Worm (Caenorhabditis elegans) whole organism, young adult: ENCODE measurements around the gene pch-2.

ENCODE experiments used
- B0035.1 ChIP-seq: sonication (generic microtip); optimal IDR thresholded peaks from 2 replicates; lab custom pipeline; 2016; ENCODE audit warnings: missing genetic modification characterization, mild to moderate bottlenecking, missing compliant biosample characterization, missing genotype, missing genetic modification reagents
- C06A6.2 ChIP-seq: fragments of 200-800 bp; sonication (Bioruptor generic); conservative IDR thresholded peaks from 2 replicates; pipeline ENCODE4 v1.3.6; 2022; ENCODE audit warnings: missing genetic modification characterization, missing compliant biosample characterization
- C17E4.6 ChIP-seq: fragments of 200-800 bp; sonication (Bioruptor generic); IDR thresholded peaks from 2 replicates; pipeline ENCODE4 v1.3.6; 2022; ENCODE audit warnings: missing genetic modification reagents, missing genetic modification characterization, missing compliant biosample characterization
- F10E7.11 ChIP-seq: sonication (generic microtip); optimal IDR thresholded peaks from 2 replicates; lab custom pipeline; 2017; ENCODE audit warnings: mild to moderate bottlenecking, missing genetic modification characterization, moderate library complexity, missing compliant biosample characterization
- F39B2.1 ChIP-seq: fragments of 200-800 bp; sonication (Bioruptor generic); IDR thresholded peaks from 2 replicates; pipeline ENCODE4 v1.3.6; 2022; ENCODE audit warnings: missing genetic modification reagents, missing genetic modification characterization, missing compliant biosample characterization
- Y67H2A.10 ChIP-seq: fragments of 200-800 bp; sonication (Bioruptor generic); conservative IDR thresholded peaks from 2 replicates; pipeline ENCODE4 v1.3.6; 2022; ENCODE audit warnings: missing genetic modification reagents, missing genetic modification characterization, missing compliant biosample characterization
- Y79H2A.3 ChIP-seq: fragments of 200-800 bp; sonication (Bioruptor generic); conservative IDR thresholded peaks from 2 replicates; pipeline ENCODE4 v1.3.6; 2022; ENCODE audit warnings: missing genetic modification reagents, missing genetic modification characterization, missing compliant biosample characterization
- Y95B8A.8 ChIP-seq: fragments of 200-800 bp; sonication (Bioruptor generic); IDR thresholded peaks from 2 replicates; pipeline ENCODE4 v1.3.6; 2022; ENCODE audit warnings: missing genetic modification reagents, missing genetic modification characterization, missing compliant biosample characterization
- athp-1 ChIP-seq: sonication (generic microtip); optimal IDR thresholded peaks from 2 replicates; lab custom pipeline; 2017; ENCODE audit warnings: mild to moderate bottlenecking, missing genetic modification characterization, missing compliant biosample characterization
- attf-3 ChIP-seq: fragments of 200-800 bp; sonication (Bioruptor generic); conservative IDR thresholded peaks from 2 replicates; pipeline ENCODE4 v1.3.6; 2022; ENCODE audit warnings: missing genetic modification reagents, missing genetic modification characterization, missing compliant biosample characterization
- bed-1 ChIP-seq: fragments of 200-800 bp; sonication (Bioruptor generic); IDR thresholded peaks from 2 replicates; pipeline ENCODE4 v1.3.6; 2022; ENCODE audit warnings: missing genetic modification reagents, missing genetic modification characterization, missing compliant biosample characterization
- cebp-1 ChIP-seq, 2 experiments: fragments of 200-800 bp in 1 of 2; sonication (Bioruptor generic) in 1 of 2; sonication (generic microtip) in 1 of 2; IDR thresholded peaks in 1 of 2; optimal IDR thresholded peaks in 1 of 2; 2 replicates each; pipeline versions ENCODE4 v1.3.6 to Lab custom; 2017 to 2022; ENCODE audit warnings: missing compliant biosample characterization in 2 of 2, missing genetic modification characterization in 2 of 2, mild to moderate bottlenecking in 1 of 2, missing genetic modification reagents in 1 of 2, moderate library complexity in 1 of 2
- die-1 ChIP-seq: sonication (generic microtip); optimal IDR thresholded peaks from 2 replicates; lab custom pipeline; 2016; ENCODE audit warnings: missing genotype, mild to moderate bottlenecking, missing genetic modification characterization, missing compliant biosample characterization
- dpl-1 ChIP-seq: fragments of 150-350 bp; optimal IDR thresholded peaks from 2 replicates; lab custom pipeline; 2014; ENCODE audit warnings: missing biosample characterization, missing genetic modification reagents, missing genetic modification characterization
- efl-1 ChIP-seq: fragments of 150-350 bp; optimal IDR thresholded peaks from 2 replicates; lab custom pipeline; 2014; ENCODE audit warnings: missing biosample characterization, missing genetic modification reagents, missing genetic modification characterization
- egl-18 ChIP-seq: fragments of 200-800 bp; sonication (Bioruptor generic); IDR thresholded peaks from 2 replicates; pipeline ENCODE4 v1.3.6; 2022; ENCODE audit warnings: missing genetic modification reagents, missing genetic modification characterization, missing compliant biosample characterization
- ets-4 ChIP-seq: fragments of 200-800 bp; sonication (Bioruptor generic); optimal IDR thresholded peaks from 2 replicates; lab custom pipeline; 2018; ENCODE audit warnings: mild to moderate bottlenecking, missing genetic modification characterization, missing compliant biosample characterization
- fkh-3 ChIP-seq: sonication (generic microtip); optimal IDR thresholded peaks from 2 replicates; lab custom pipeline; 2016; ENCODE audit warnings: mild to moderate bottlenecking, missing genetic modification characterization, missing compliant biosample characterization
- gei-17 ChIP-seq: fragments of 200-800 bp; sonication (Bioruptor generic); optimal IDR thresholded peaks from 2 replicates; lab custom pipeline; 2018; ENCODE audit warnings: mild to moderate bottlenecking, missing genetic modification characterization, missing compliant biosample characterization
- him-1 ChIP-seq: sonication (generic microtip); optimal IDR thresholded peaks from 2 replicates; lab custom pipeline; 2016; ENCODE audit warnings: missing genotype, missing genetic modification reagents, missing genetic modification characterization, missing compliant biosample characterization
- hlh-12 ChIP-seq: sonication (generic microtip); optimal IDR thresholded peaks from 2 replicates; lab custom pipeline; 2016; ENCODE audit warnings: missing genetic modification characterization, missing compliant biosample characterization
- lin-26 ChIP-seq: fragments of 200-800 bp; sonication (Bioruptor generic); IDR thresholded peaks from 2 replicates; pipeline ENCODE4 v1.3.6; 2022; ENCODE audit warnings: missing genetic modification reagents, missing genetic modification characterization, missing compliant biosample characterization
- lin-35 ChIP-seq, 3 experiments: fragments of 150-350 bp in 2 of 3; sonication (generic microtip) in 1 of 3; optimal IDR thresholded peaks; 2 replicates each; lab custom pipeline; 2014 to 2018; ENCODE audit warnings: missing biosample characterization in 3 of 3, missing genetic modification characterization in 3 of 3, missing genetic modification reagents in 3 of 3
- lin-40 ChIP-seq: sonication (generic microtip); optimal IDR thresholded peaks from 2 replicates; lab custom pipeline; 2016; ENCODE audit warnings: missing genetic modification characterization, mild to moderate bottlenecking, missing compliant biosample characterization, missing genotype, missing genetic modification reagents
- lin-54 ChIP-seq: fragments of 200-800 bp; sonication (Bioruptor generic); optimal IDR thresholded peaks from 2 replicates; lab custom pipeline; 2018; ENCODE audit warnings: mild to moderate bottlenecking, missing genetic modification characterization, missing compliant biosample characterization
- lsy-27 ChIP-seq: sonication (generic microtip); optimal IDR thresholded peaks from 2 replicates; lab custom pipeline; 2017; ENCODE audit warnings: missing genetic modification characterization, mild to moderate bottlenecking, missing compliant biosample characterization, antibody characterized with exemption, missing genotype, borderline replicate concordance; ENCODE audit not compliant: insufficient read depth
- madf-10 ChIP-seq: sonication (generic microtip); optimal IDR thresholded peaks from 2 replicates; lab custom pipeline; 2016; ENCODE audit warnings: mild to moderate bottlenecking, missing genetic modification characterization, missing compliant biosample characterization
- madf-8 ChIP-seq: fragments of 200-800 bp; sonication (Bioruptor generic); conservative IDR thresholded peaks from 2 replicates; pipeline ENCODE4 v1.3.6; 2022; ENCODE audit warnings: missing genetic modification reagents, missing genetic modification characterization, missing compliant biosample characterization
- mcd-1 ChIP-seq: fragments of 200-800 bp; sonication (Bioruptor generic); IDR thresholded peaks from 2 replicates; pipeline ENCODE4 v1.3.6; 2022; ENCODE audit warnings: missing genetic modification reagents, missing genetic modification characterization, missing compliant biosample characterization
- mes-4 ChIP-seq: sonication (generic microtip); optimal IDR thresholded peaks from 2 replicates; lab custom pipeline; 2016; ENCODE audit warnings: missing genotype, missing genetic modification characterization, missing compliant biosample characterization
- nfya-1 ChIP-seq: sonication (generic microtip); optimal IDR thresholded peaks from 2 replicates; lab custom pipeline; 2017; ENCODE audit warnings: antibody characterized with exemption, missing compliant biosample characterization, missing genetic modification characterization, borderline replicate concordance; ENCODE audit not compliant: insufficient read depth
- nhr-120 ChIP-seq: fragments of 200-800 bp; sonication (Bioruptor generic); IDR thresholded peaks from 2 replicates; pipeline ENCODE4 v1.3.6; 2022; ENCODE audit warnings: missing genetic modification characterization, missing compliant biosample characterization
- repo-1 ChIP-seq: sonication (generic microtip); optimal IDR thresholded peaks from 2 replicates; lab custom pipeline; 2017; ENCODE audit warnings: mild to moderate bottlenecking, missing genetic modification characterization, missing compliant biosample characterization
- sdz-38 ChIP-seq: sonication (generic microtip); optimal IDR thresholded peaks from 2 replicates; lab custom pipeline; 2016; ENCODE audit warnings: missing genotype, missing genetic modification characterization, missing compliant biosample characterization
- snpc-1.1 ChIP-seq: sonication (generic microtip); optimal IDR thresholded peaks from 2 replicates; lab custom pipeline; 2017; ENCODE audit warnings: missing genetic modification characterization, mild to moderate bottlenecking, missing compliant biosample characterization, antibody characterized with exemption, moderate library complexity, missing genotype, missing genetic modification reagents; ENCODE audit not compliant: insufficient read depth
- snpc-1.3 ChIP-seq: sonication (generic microtip); optimal IDR thresholded peaks from 2 replicates; lab custom pipeline; 2017; ENCODE audit warnings: missing genetic modification characterization, mild to moderate bottlenecking, missing compliant biosample characterization, antibody characterized with exemption, moderate library complexity, missing genotype, missing genetic modification reagents; ENCODE audit not compliant: insufficient read depth
- somi-1 ChIP-seq: fragments of 200-800 bp; sonication (Bioruptor generic); optimal IDR thresholded peaks from 2 replicates; lab custom pipeline; 2018; ENCODE audit warnings: mild to moderate bottlenecking, missing genetic modification characterization, missing compliant biosample characterization
- unc-130 ChIP-seq: sonication (generic microtip); optimal IDR thresholded peaks from 2 replicates; lab custom pipeline; 2016; ENCODE audit warnings: missing genetic modification reagents, missing genetic modification characterization, missing compliant biosample characterization
- unc-62 ChIP-seq: fragments of 150-350 bp; optimal IDR thresholded peaks from 2 replicates; lab custom pipeline; 2014; ENCODE audit warnings: missing biosample characterization, missing genetic modification reagents, missing genetic modification characterization
- zfh-2 ChIP-seq: fragments of 200-800 bp; sonication (Bioruptor generic); conservative IDR thresholded peaks from 2 replicates; pipeline ENCODE4 v1.3.6; 2022; ENCODE audit warnings: missing genetic modification reagents, missing genetic modification characterization, missing compliant biosample characterization
- zim-3 ChIP-seq: sonication (generic microtip); optimal IDR thresholded peaks from 2 replicates; lab custom pipeline; 2017; ENCODE audit warnings: mild to moderate bottlenecking, missing genetic modification characterization, moderate library complexity, missing compliant biosample characterization
- ztf-22 ChIP-seq: fragments of 200-800 bp; sonication (Bioruptor generic); optimal IDR thresholded peaks from 2 replicates; lab custom pipeline; 2018; ENCODE audit warnings: mild to moderate bottlenecking, missing genetic modification characterization, moderate library complexity, missing compliant biosample characterization
- ztf-25 ChIP-seq: fragments of 200-800 bp; sonication (Bioruptor generic); IDR thresholded peaks from 2 replicates; pipeline ENCODE4 v1.3.6; 2022; ENCODE audit warnings: missing genetic modification reagents, missing genetic modification characterization, missing compliant biosample characterization

The pch-2 gene

DNA sequence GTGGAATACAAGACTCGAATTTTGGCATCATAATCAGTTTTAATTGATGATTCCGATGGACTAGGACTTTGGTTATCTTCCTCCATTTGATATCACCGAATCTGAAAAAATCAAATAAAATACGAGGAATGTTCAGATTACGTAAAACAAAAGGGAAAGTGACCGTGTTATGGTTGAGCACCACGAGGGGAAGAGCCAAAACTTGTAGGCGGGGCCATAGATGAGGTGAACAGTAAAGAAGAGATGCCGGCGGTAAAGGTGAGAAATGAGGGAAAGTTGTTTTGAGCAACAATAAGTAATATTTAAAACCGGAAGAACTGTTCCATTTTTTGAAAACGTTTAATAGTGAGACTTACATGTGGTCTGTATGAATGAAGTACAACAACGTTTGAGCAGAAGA lies 8.2 kb upstream of the pch-2 start, which contains the start of gene F10B5.3:
F10B5.3 (minus strand) TSS at position 101 of the 400 bp plus-strand sequence.
- TF ChIP-seq lin-26 (no peak), B0035.1 (no peak), zfh-2 (GFP tag; lab: Robert Waterston, UW) (no peak), snpc-1.3 (no peak), hlh-12 (tag; lab: Kevin White, UChicago) (no peak), sdz-38 (no peak), efl-1 (GFP tag; lab: Kevin White, UChicago) (no peak), nhr-120 (GFP tag; lab: Robert Waterston, UW) (no peak), nfya-1 (tag; lab: Kevin White, UChicago) (no peak), zim-3 (tag; lab: Kevin White, UChicago) (no peak), madf-8 (no peak), C17E4.6 (GFP tag; lab: Robert Waterston, UW) (no peak), athp-1 (tag; lab: Kevin White, UChicago) (no peak), ets-4 (no peak), Y95B8A.8 (GFP tag; lab: Robert Waterston, UW) (no peak), F10E7.11 (tag; lab: Kevin White, UChicago) (no peak), attf-3 (GFP tag; lab: Robert Waterston, UW) (no peak), somi-1 (GFP tag; lab: Kevin White, UChicago) (no peak), Y67H2A.10 (GFP tag; lab: Robert Waterston, UW) (no peak), cebp-1 (GFP tag; IDR thresholded peaks at IDR 0.05; lab: Robert Waterston, UW) (no peak), cebp-1 (tag; optimal IDR thresholded peaks at IDR 0.05; lab: Kevin White, UChicago) (no peak)

DNA sequence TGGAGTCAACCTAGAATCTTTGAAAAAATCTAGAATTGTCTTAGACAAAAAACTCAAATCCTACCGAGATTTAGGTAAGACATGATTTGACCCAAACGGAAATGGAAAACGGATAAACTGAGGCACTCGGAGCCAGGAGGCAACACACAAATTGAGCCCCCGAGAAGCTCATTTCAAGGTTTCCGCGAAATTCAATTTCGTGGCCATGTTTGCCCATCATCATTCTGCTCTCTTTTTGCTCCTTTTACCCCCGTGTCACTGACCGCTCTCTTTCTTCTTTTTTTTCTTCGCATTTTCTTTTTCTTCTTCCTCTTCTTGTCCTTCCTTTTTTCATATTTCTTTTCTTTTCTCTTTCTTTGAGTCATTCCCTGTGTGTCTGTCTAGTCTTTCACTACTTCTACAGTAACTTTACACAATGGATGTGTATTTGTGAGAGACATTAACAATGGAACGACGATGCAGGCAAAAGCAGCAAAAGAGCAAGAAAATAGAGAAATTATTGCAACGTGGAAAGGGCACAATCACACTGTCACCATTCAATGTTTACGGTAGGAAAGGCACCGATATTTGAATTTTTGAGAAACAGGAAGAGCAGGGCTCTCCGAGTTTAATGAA lies 5.3 kb upstream of the pch-2 start:
- TF ChIP-seq F39B2.1 (GFP tag; lab: Robert Waterston, UW), result no peak
- TF ChIP-seq him-1 (tag; lab: Kevin White, UChicago), result no peak
- TF ChIP-seq lsy-27 (tag; lab: Kevin White, UChicago), result no peak
- TF ChIP-seq snpc-1.3, result no peak
- TF ChIP-seq egl-18 (GFP tag; lab: Robert Waterston, UW), result no peak
- TF ChIP-seq bed-1 (GFP tag; lab: Robert Waterston, UW), result no peak
- no peak for TF ChIP-seq mcd-1 (GFP tag; lab: Robert Waterston, UW)
- no peak for TF ChIP-seq lin-54 (GFP tag; lab: Kevin White, UChicago)
- no peak for TF ChIP-seq Y79H2A.3 (GFP tag; lab: Robert Waterston, UW)
- no peak for TF ChIP-seq unc-130 (GFP tag; lab: Kevin White, UChicago)
- no peak for TF ChIP-seq fkh-3 (tag; lab: Kevin White, UChicago)
- TF ChIP-seq gei-17 (GFP tag; lab: Kevin White, UChicago), result no peak
- TF ChIP-seq snpc-1.1, result no peak
- TF ChIP-seq, all 124 proteins: peak for 0

DNA sequence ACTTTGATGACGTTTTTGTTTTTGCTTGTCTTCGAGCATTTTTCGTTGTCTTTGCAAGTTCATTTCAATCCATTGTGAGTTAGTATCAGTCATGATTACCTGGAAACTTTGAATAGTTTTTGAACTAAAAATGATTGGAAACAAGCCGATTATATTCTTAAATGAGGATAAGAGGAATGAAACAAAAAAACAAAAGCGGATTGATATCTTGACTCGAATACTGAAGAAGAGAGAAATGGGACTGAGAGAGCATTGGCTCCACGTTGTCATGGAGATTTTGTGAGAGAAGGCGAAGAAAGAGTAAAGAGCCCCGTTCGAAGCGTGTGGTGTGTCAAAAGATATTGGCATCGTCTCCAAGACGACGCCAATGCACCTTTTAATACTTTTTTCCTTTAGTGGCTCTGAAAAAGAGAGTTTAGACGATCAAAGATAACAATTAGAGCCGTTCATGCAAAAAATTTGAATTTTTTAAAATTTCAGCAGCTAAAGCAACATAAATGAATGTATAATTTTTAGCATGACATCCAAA lies 1.2 kb upstream of the pch-2 start, which contains the start of the genes tub-1 and tmem-138:
tub-1 (minus strand) TSS at position 101 of the 529 bp plus-strand sequence.
tmem-138 (plus strand) TSS at position 479 of the 529 bp plus-strand sequence.
- TF ChIP-seq ztf-22 (GFP tag; lab: Kevin White, UChicago), result no peak
- no peak for TF ChIP-seq die-1 (tag; lab: Kevin White, UChicago)
- TF ChIP-seq mes-4 (tag; lab: Kevin White, UChicago), result no peak
- TF ChIP-seq madf-10 (tag; lab: Kevin White, UChicago), result no peak
- TF ChIP-seq lin-40 (tag; lab: Kevin White, UChicago), result no peak
- TF ChIP-seq ztf-25 (GFP tag; lab: Robert Waterston, UW), result no peak
- TF ChIP-seq cebp-1 (GFP tag; IDR thresholded peaks at IDR 0.05; lab: Robert Waterston, UW), result no peak
- no peak for TF ChIP-seq cebp-1 (tag; optimal IDR thresholded peaks at IDR 0.05; lab: Kevin White, UChicago)
- no peak for TF ChIP-seq snpc-1.3
- no peak for TF ChIP-seq lin-35 (GFP tag; optimal IDR thresholded peaks at IDR 0.05; lab: Kevin White, UChicago)
- no peak for TF ChIP-seq repo-1 (tag; lab: Kevin White, UChicago)
- no peak for TF ChIP-seq dpl-1 (GFP tag; lab: Kevin White, UChicago)
- TF ChIP-seq unc-62 (GFP tag; lab: Kevin White, UChicago), result no peak
- no peak for TF ChIP-seq C06A6.2
- TF ChIP-seq, all 124 proteins: peak for 0
